Worm (Caenorhabditis elegans) whole organism, L2 larva: Measurements from ENCODE around the gene F55E10.1.

Source experiments
- blmp-1 ChIP-seq: sonication (generic microtip); optimal IDR thresholded peaks from 2 replicates; lab custom pipeline; 2017; ENCODE audit warnings: missing genetic modification characterization, mild to moderate bottlenecking, missing compliant biosample characterization, antibody characterized with exemption, moderate library complexity; ENCODE audit not compliant: insufficient read depth
- ceh-16 ChIP-seq: fragments of 150-350 bp; optimal IDR thresholded peaks from 2 replicates; lab custom pipeline; 2014; ENCODE audit warnings: missing biosample characterization, missing genetic modification characterization
- crh-2 ChIP-seq: sonication (generic microtip); optimal IDR thresholded peaks from 2 replicates; lab custom pipeline; 2017; ENCODE audit warnings: missing biosample characterization, missing genetic modification characterization
- nhr-11 ChIP-seq: fragments of 150-350 bp; optimal IDR thresholded peaks from 2 replicates; lab custom pipeline; 2014; ENCODE audit warnings: missing biosample characterization, missing genetic modification characterization
- unc-39 ChIP-seq: fragments of 150-350 bp; optimal IDR thresholded peaks from 2 replicates; lab custom pipeline; 2014; ENCODE audit warnings: missing biosample characterization, missing genetic modification characterization
- unc-62 ChIP-seq: fragments of 150-350 bp; optimal IDR thresholded peaks from 2 replicates; lab custom pipeline; 2014; ENCODE audit warnings: missing biosample characterization, missing genetic modification reagents, missing genetic modification characterization

- no peak for TF ChIP-seq ceh-16 (tag; lab: Kevin White, UChicago)
- no peak for TF ChIP-seq unc-39
- no peak for TF ChIP-seq blmp-1 (tag; lab: Kevin White, UChicago)
- TF ChIP-seq crh-2 (tag; lab: Kevin White, UChicago) = no peak
- TF ChIP-seq nhr-11 = no peak
- TF ChIP-seq unc-62 (GFP tag; lab: Kevin White, UChicago) = no peak
Measured at ce11 chrX:8371906-8372305, 30.1 kb downstream of the F55E10.1 start, which contains the start of gene nep-15.
